Worm (Caenorhabditis elegans) whole organism, dauer: Measurements from ENCODE around the gene ssq-1.
"Not testable (repeated sequence)": the region's sequence is repeated elsewhere in the genome, so short reads cannot be mapped to it uniquely, and the experiment has no call there.

ENCODE experiments used
- unc-62 ChIP-seq: sonication (generic microtip); optimal IDR thresholded peaks from 2 replicates; lab custom pipeline; 2017; ENCODE audit warnings: missing biosample characterization, missing genetic modification reagents, missing genetic modification characterization

Gene ssq-1

DNA sequence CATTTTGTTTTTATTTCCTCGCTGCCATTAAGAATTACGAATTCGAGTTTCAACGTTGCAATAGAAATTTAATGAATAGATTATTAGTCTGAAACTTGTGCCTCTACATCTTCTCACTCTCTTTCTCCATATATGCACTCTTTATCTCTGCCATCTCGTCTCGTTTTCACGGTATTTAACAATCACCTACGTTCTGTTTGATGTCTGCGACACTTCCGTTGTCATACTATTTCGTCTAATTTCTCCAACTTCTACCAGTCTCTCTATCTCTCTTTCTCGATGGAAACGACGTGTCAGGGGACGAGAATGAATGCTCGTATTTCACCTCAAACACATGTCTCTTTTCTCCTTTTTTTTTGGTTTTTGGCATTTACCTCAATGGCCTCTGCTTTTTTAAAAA, 21.5 kb downstream of the ssq-1 start:
- TF ChIP-seq unc-62 (GFP tag; lab: Kevin White, UChicago): no peak

DNA sequence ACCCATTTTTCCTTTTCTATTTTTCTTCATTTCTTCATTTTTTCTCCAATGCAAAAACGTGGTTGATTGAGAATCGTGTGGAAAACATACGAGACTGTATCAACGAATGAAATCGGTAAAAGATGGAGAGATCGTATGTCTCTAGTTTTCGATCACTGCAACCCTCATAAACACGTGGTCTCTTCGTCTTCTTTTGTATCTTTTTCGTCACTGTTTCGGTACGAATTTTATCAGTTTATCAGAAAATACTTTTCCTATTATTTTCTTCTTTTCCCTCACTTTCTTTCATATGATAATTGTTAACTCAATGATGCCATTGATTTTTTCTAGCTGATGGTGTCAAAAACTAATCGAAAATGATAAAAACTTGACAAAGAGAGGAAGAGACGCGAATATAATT, 23.3 kb downstream of the ssq-1 start:
- TF ChIP-seq unc-62 (GFP tag; lab: Kevin White, UChicago): no peak

DNA sequence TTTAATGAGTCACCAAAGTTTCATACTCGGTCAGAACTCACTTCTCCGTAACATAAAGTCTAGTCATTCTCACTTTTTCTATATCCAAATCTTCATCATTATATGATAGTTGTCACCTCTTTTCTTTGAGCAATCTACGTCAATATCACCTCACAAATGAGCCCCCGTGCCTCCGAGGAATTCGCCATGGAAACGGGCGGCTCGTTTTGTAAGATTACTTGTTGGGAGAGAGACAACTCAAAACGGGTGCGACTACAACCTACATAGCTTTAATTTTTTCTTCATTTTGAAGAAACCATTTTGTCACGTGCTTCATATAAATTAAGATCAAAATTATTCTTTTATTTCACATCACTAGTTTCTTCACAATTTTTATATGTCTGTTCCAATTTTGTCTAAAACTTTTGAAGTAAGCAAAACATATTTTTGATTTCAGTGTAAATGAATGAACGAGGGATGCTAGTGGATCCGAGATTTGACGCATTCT, 26.6 kb downstream of the ssq-1 start, which contains the start of gene nhr-4:
nhr-4 (plus strand) TSS at position 437 of the 487 bp plus-strand sequence.
- TF ChIP-seq unc-62 (GFP tag; lab: Kevin White, UChicago): no peak

DNA sequence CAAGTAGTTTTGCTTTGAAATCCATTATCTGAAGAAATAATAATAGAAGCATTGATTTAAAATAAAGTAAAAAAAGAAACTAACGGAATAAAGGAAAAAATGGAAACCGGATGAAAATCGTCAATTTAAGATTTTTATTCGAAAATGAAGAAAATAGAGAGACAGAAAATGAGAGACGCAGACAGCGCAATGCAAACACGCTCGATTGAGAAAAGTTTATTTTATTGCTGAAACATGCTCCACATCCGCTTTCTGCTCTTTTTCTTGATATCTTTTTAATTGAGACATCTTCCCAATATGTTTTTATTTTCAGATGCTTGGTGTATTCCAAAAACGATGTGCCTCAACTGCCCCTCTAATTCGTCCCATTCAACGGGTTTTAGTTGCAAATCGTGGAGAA, 31.9 kb downstream of the ssq-1 start, which contains the start of the genes prp-18 and mccc-1:
prp-18 (minus strand) TSS at position 127 of the 400 bp plus-strand sequence.
mccc-1 (plus strand) TSS at position 314 of the 400 bp plus-strand sequence.
- TF ChIP-seq unc-62 (GFP tag; lab: Kevin White, UChicago): no peak

DNA sequence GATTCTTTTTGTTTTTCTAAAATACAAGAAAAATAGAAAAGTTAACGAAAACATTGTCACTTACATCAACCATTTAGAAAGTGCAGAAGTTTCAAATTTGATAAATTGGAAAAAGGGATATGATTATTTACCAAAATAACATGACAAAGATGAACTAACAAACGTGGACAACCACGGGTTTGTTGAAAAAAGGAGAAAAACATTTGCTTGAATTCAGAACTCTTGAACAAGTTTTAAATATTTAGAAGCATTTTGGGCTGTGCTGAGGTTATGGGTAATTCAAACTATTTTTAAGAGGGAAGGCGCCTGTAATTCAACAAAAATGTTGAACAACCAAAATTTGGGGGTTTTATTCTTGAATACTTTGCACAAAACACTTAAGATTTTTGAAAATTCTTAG, 37.5 kb downstream of the ssq-1 start, which contains the start of gene ttbk-3:
ttbk-3 (minus strand) TSS at position 101 of the 400 bp plus-strand sequence.
- no peak for TF ChIP-seq unc-62 (GFP tag; lab: Kevin White, UChicago)

DNA sequence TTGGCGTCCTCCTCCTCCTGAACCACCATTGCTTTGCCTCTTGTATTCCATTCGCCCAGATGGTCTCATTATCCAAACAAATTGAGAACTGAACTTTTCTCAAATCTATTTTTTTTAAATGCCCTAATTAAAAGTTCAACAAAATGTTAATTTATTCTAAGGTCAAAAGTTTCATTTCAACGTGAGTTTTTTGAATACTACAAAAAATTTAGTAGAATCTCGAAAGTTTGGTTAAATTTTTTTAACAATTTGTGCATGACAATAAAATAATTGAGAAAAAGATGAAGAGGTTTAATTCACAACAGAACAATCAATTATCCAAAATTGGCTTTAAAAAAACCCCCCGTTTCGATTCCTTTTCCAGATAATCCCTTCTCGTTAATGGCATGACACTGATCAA, 39.6 kb downstream of the ssq-1 start, which contains the start of gene F32B6.4:
F32B6.4 (minus strand) TSS at position 101 of the 400 bp plus-strand sequence.
- TF ChIP-seq unc-62 (GFP tag; lab: Kevin White, UChicago): no peak

DNA sequence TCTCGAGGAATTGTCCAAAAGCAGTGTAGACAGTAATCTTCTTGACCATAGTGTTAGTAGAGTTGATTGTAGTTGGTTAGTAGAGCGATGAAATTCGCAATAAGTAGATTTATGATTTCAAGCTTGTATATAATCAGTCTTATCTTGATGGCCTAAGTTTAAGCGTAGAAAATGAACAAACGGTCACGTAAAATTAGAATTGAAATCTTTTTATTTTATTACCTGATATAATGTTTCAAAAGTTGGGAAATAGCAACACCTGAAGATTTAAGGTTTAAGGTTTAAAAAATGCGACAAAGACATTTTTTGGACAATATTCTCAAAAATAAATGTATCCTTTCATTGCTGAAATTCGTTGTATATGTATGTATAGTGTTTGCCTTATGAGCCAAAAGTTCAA, 41.3 kb downstream of the ssq-1 start, which contains the start of gene sss-1:
sss-1 (minus strand) TSS at position 101 of the 400 bp plus-strand sequence.
- not testable (repeated sequence) for TF ChIP-seq unc-62 (GFP tag; lab: Kevin White, UChicago)

DNA sequence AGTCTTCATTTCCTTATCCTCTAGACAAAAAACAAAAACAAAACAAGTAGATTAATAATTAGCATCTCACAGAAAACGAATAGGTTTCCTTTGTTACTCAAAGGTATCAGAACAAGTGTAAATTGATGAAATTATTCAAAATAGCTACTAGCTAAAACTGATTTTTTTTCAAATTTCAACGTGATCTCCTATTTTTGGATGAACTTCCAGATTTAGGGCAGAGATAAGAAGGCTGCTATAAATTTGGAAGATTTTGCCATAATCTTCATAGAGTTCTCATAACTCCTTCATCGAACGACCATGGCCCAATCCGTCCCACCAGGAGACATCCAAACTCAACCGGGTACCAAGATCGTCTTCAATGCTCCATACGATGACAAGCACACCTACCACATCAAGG, 42.0 kb downstream of the ssq-1 start, which contains the start of gene msp-77:
msp-77 (plus strand) TSS at position 301 of the 400 bp plus-strand sequence.
- not testable (repeated sequence) for TF ChIP-seq unc-62 (GFP tag; lab: Kevin White, UChicago)

DNA sequence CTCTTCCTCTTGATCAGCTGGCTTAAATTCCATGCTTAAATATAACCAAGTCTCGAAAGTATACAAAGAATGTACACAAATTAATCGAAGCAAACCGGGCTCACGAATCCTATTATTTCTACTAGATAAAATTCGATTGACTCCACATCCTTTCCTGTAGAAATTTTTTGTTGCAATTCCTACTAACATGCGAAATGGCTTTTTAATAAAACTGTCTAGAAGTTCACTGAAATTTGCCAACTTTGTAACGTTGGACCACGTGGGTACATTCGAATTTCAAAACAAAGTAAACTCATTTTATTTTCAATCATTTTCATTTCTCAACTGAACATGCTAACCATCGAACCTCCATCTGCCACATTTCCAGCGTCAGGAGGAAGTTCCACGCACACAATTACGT, 42.7 kb downstream of the ssq-1 start, which contains the start of gene ssp-32:
ssp-32 (plus strand) TSS at position 301 of the 400 bp plus-strand sequence.
- TF ChIP-seq unc-62 (GFP tag; lab: Kevin White, UChicago): no peak

DNA sequence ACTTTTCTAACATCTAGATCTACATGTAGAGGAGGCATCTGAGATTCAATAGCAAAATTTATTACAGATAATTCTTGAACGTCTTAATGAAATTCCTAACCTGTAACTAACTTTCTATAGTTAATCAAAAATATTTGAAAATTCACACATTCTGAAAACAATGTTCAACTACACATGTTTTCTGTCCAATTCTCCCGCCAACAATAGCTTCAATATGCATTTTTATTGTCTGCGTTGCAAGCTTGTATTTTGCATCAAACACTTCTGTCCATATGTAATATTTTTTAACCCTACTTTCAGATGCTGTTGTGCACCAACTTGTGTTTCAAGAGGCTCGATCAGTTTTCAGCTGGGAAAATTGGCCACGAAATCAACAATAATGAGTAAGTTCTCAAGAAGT, 46.4 kb downstream of the ssq-1 start, which contains the start of gene tbc-3:
tbc-3 (plus strand) TSS at position 301 of the 400 bp plus-strand sequence.
- TF ChIP-seq unc-62 (GFP tag; lab: Kevin White, UChicago): no peak

DNA sequence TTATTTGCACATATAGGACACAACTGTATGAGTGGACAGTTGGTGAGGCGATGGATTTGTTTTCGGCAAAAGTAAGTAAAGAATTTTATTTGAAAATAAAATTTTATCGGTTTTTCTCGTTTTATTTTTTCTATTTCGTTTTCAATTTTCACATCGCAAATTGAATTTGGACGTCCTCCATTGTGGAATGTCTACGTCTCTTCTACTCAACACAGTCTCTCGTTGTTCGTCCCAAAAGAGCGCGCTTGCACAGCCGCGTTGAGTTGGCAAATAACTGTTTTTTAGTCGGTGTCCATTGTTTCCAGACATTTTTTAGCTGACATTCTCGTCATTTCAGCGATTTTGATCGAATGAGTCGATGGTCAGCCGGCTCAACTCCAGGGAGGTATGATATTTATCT, 46.9 kb downstream of the ssq-1 start:
- TF ChIP-seq unc-62 (GFP tag; lab: Kevin White, UChicago): no peak
